Worm (Caenorhabditis elegans) whole organism, early embryonic: ENCODE measurements around the gene gln-1.

ENCODE experiments used
- B0310.2 ChIP-seq: sonication (generic microtip); optimal IDR thresholded peaks from 2 replicates; lab custom pipeline; 2016; ENCODE audit warnings: mild to moderate bottlenecking, missing genetic modification characterization, missing compliant biosample characterization
- F13C5.2 ChIP-seq: sonication (generic microtip); optimal IDR thresholded peaks from 2 replicates; lab custom pipeline; 2017; ENCODE audit warnings: mild to moderate bottlenecking, missing genetic modification characterization, inconsistent platforms, missing compliant biosample characterization
- aly-1 ChIP-seq: sonication (generic microtip); optimal IDR thresholded peaks from 2 replicates; lab custom pipeline; 2016; ENCODE audit warnings: missing genetic modification characterization, missing compliant biosample characterization
- ama-1 ChIP-seq: fragments of 150-350 bp; optimal IDR thresholded peaks from 2 replicates; lab custom pipeline; 2014
- ceh-13 ChIP-seq: fragments of 200-800 bp; sonication (Bioruptor generic); optimal IDR thresholded peaks from 2 replicates; lab custom pipeline; 2018; ENCODE audit warnings: mild to moderate bottlenecking, missing genetic modification characterization, missing compliant biosample characterization
- hnd-1 ChIP-seq: sonication (generic microtip); optimal IDR thresholded peaks from 2 replicates; lab custom pipeline; 2016; ENCODE audit warnings: missing genetic modification characterization, missing compliant biosample characterization

DNA sequence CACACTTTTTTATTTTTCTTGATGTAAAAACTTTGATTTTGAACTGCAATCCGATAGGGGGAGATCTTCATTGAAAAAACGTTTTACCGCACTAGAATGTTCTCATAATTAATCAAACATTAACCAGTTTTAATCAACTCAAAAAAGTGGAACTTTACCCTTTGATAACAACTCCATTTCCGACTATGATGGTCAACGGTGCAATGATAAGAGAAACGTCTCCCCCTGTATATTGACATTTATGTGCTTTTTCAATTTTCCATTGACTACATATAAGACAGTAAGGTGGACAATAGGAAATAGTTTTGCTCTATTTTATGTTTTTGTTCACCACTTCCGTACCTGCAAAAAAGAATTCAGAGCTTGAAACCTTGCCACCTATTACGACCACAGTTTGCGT lies 40.4 kb downstream of the gln-1 start:
- TF ChIP-seq aly-1 (tag; lab: Kevin White, UChicago) (no peak), B0310.2 (tag; lab: Kevin White, UChicago) (no peak), ama-1 (lab: Kevin White, UChicago) (no peak), F13C5.2 (tag; lab: Kevin White, UChicago) (no peak), hnd-1 (no peak), ceh-13 (GFP tag; lab: Kevin White, UChicago) (no peak)
